Fruit fly (Drosophila melanogaster) whole organism, embryonic: ENCODE measurements around the gene Rilpl.

Experiments used
- Bdp1 ChIP-seq: fragments of 200-800 bp; sonication (Bioruptor generic); optimal IDR thresholded peaks from 3 replicates; lab custom pipeline; 2016; ENCODE audit warnings: missing biosample characterization, missing genetic modification characterization
- CG11398 ChIP-seq: fragments of 200-800 bp; sonication (Bioruptor generic); optimal IDR thresholded peaks from 2 replicates; lab custom pipeline; 2016; ENCODE audit warnings: missing biosample characterization, missing genetic modification characterization
- CG11696 ChIP-seq: fragments of 200-800 bp; sonication (Bioruptor generic); IDR thresholded peaks from 2 replicates; pipeline ENCODE4 v1.3.6; 2022; ENCODE audit warnings: missing biosample characterization, missing genetic modification characterization
- CG11723 ChIP-seq: fragments of 200-800 bp; sonication (Bioruptor generic); optimal IDR thresholded peaks from 2 replicates; lab custom pipeline; 2017; ENCODE audit warnings: missing biosample characterization, mild to moderate bottlenecking, missing genetic modification characterization
- CG12071 ChIP-seq: fragments of 200-800 bp; sonication (Bioruptor generic); optimal IDR thresholded peaks from 3 replicates; lab custom pipeline; 2018; ENCODE audit warnings: missing biosample characterization, mild to moderate bottlenecking, missing genetic modification characterization
- CG12104 ChIP-seq: fragments of 200-800 bp; sonication (Bioruptor generic); optimal IDR thresholded peaks from 3 replicates; lab custom pipeline; 2016; ENCODE audit warnings: missing biosample characterization, missing genetic modification characterization
- CG12299 ChIP-seq: fragments of 200-800 bp; sonication (Bioruptor generic); optimal IDR thresholded peaks from 2 replicates; lab custom pipeline; 2018; ENCODE audit warnings: missing biosample characterization, mild to moderate bottlenecking, missing genetic modification characterization
- CG1233 ChIP-seq: fragments of 200-800 bp; sonication (Bioruptor generic); optimal IDR thresholded peaks from 4 replicates; lab custom pipeline; 2018; ENCODE audit warnings: missing biosample characterization, mild to moderate bottlenecking, missing genetic modification characterization
- CG13123 ChIP-seq: fragments of 200-800 bp; sonication (Bioruptor generic); optimal IDR thresholded peaks from 2 replicates; lab custom pipeline; 2016; ENCODE audit warnings: missing biosample characterization, missing genetic modification characterization
- CG13296 ChIP-seq: fragments of 200-800 bp; sonication (Bioruptor generic); optimal IDR thresholded peaks from 3 replicates; lab custom pipeline; 2018; ENCODE audit warnings: missing biosample characterization, mild to moderate bottlenecking, missing genetic modification characterization
- CG15011 ChIP-seq: fragments of 200-800 bp; sonication (Bioruptor generic); optimal IDR thresholded peaks from 3 replicates; lab custom pipeline; 2018; ENCODE audit warnings: missing biosample characterization, mild to moderate bottlenecking, missing genetic modification characterization
- CG16813 ChIP-seq: fragments of 200-800 bp; sonication (Bioruptor generic); IDR thresholded peaks from 3 replicates; pipeline ENCODE4 v1.3.6; 2022; ENCODE audit warnings: missing biosample characterization, missing genetic modification characterization; ENCODE audit not compliant: partially characterized antibody
- CG17568 ChIP-seq: fragments of 200-800 bp; sonication (Bioruptor generic); optimal IDR thresholded peaks from 2 replicates; lab custom pipeline; 2018; ENCODE audit warnings: missing biosample characterization, mild to moderate bottlenecking, missing genetic modification characterization, moderate library complexity
- CG18011 ChIP-seq: fragments of 200-800 bp; sonication (Bioruptor generic); optimal IDR thresholded peaks from 2 replicates; lab custom pipeline; 2017; ENCODE audit warnings: missing biosample characterization, missing genetic modification characterization, mild to moderate bottlenecking, moderate library complexity, missing genotype
- CG2116 ChIP-seq: fragments of 200-800 bp; sonication (Bioruptor generic); optimal IDR thresholded peaks from 3 replicates; lab custom pipeline; 2018; ENCODE audit warnings: missing biosample characterization, mild to moderate bottlenecking, missing genetic modification characterization
- CG30020 ChIP-seq: fragments of 200-800 bp; optimal IDR thresholded peaks from 2 replicates; lab custom pipeline; 2019; ENCODE audit warnings: missing biosample characterization, mild to moderate bottlenecking, missing genetic modification characterization, moderate library complexity
- CG30431 ChIP-seq: fragments of 200-800 bp; sonication (Bioruptor generic); optimal IDR thresholded peaks from 2 replicates; lab custom pipeline; 2017; ENCODE audit warnings: missing biosample characterization, missing genetic modification characterization
- CG34224 ChIP-seq: fragments of 200-800 bp; sonication (Bioruptor generic); IDR thresholded peaks from 3 replicates; pipeline ENCODE4 v1.3.6; 2022; ENCODE audit warnings: missing biosample characterization, missing genetic modification characterization; ENCODE audit not compliant: partially characterized antibody
- CG4328 ChIP-seq: fragments of 200-800 bp; sonication (Bioruptor generic); optimal IDR thresholded peaks from 3 replicates; lab custom pipeline; 2017; ENCODE audit warnings: missing biosample characterization, missing genetic modification reagents, missing genetic modification characterization
- CG4730 ChIP-seq: fragments of 200-800 bp; sonication (Bioruptor generic); IDR thresholded peaks from 2 replicates; pipeline ENCODE4 v1.3.6; 2022; ENCODE audit warnings: missing biosample characterization, missing genetic modification characterization
- CG6654 ChIP-seq: fragments of 200-800 bp; sonication (Bioruptor generic); optimal IDR thresholded peaks from 2 replicates; lab custom pipeline; 2017; ENCODE audit warnings: missing biosample characterization, mild to moderate bottlenecking, missing genetic modification characterization
- CG7372 ChIP-seq: fragments of 200-800 bp; sonication (Bioruptor generic); IDR thresholded peaks from 2 replicates; pipeline ENCODE4 v1.3.6; 2022; ENCODE audit warnings: missing biosample characterization, missing genetic modification characterization
- Camta ChIP-seq: fragments of 200-800 bp; sonication (Bioruptor generic); optimal IDR thresholded peaks from 2 replicates; lab custom pipeline; 2016; ENCODE audit warnings: missing biosample characterization, missing genetic modification characterization
- Dbx ChIP-seq: fragments of 200-800 bp; sonication (Bioruptor generic); IDR thresholded peaks from 3 replicates; pipeline ENCODE4 v1.3.6; 2022; ENCODE audit warnings: missing biosample characterization, missing genetic modification characterization
- Dip2 ChIP-seq: fragments of 200-800 bp; sonication (Bioruptor generic); IDR thresholded peaks from 2 replicates; pipeline ENCODE4 v1.3.6; 2022; ENCODE audit warnings: missing biosample characterization, missing genetic modification characterization
- Elba2 ChIP-seq: fragments of 200-800 bp; sonication (Bioruptor generic); optimal IDR thresholded peaks from 3 replicates; lab custom pipeline; 2016; ENCODE audit warnings: missing biosample characterization, missing genetic modification characterization
- H2.0 ChIP-seq: fragments of 200-800 bp; sonication (Bioruptor generic); IDR thresholded peaks from 2 replicates; pipeline ENCODE4 v1.3.6; 2022; ENCODE audit warnings: missing biosample characterization, missing genetic modification characterization
- HHEX ChIP-seq: fragments of 200-800 bp; sonication (Bioruptor generic); optimal IDR thresholded peaks from 3 replicates; lab custom pipeline; 2017; ENCODE audit warnings: missing biosample characterization, mild to moderate bottlenecking, missing genetic modification characterization, missing genetic modification reagents
- Hr39 ChIP-seq: fragments of >200 bp; optimal IDR thresholded peaks from 2 replicates; lab custom pipeline; 2017
- Hr78 ChIP-seq, 2 experiments: fragments of 200-800 bp in 1 of 2; fragments of >200 bp in 1 of 2; sonication (Bioruptor generic) in 1 of 2; optimal IDR thresholded peaks; 2 replicates each; lab custom pipeline; 2017 to 2019; ENCODE audit warnings: missing biosample characterization in 2 of 2, missing genetic modification characterization in 2 of 2, mild to moderate bottlenecking in 1 of 2, moderate library complexity in 1 of 2
- Sry-β ChIP-seq: fragments of 200-800 bp; sonication (Bioruptor generic); optimal IDR thresholded peaks from 2 replicates; lab custom pipeline; 2018; ENCODE audit warnings: missing biosample characterization, mild to moderate bottlenecking, missing genetic modification characterization, moderate library complexity
- Sry-δ ChIP-seq: fragments of 200-800 bp; sonication (Bioruptor generic); optimal IDR thresholded peaks from 2 replicates; lab custom pipeline; 2016; ENCODE audit warnings: missing biosample characterization, missing genetic modification characterization
- Vsx1 ChIP-seq: fragments of 200-800 bp; sonication (Bioruptor generic); optimal IDR thresholded peaks from 2 replicates; lab custom pipeline; 2017; ENCODE audit warnings: missing biosample characterization, mild to moderate bottlenecking, missing genetic modification characterization, missing genetic modification reagents
- ab ChIP-seq: fragments of 200-800 bp; sonication (Bioruptor generic); optimal IDR thresholded peaks from 2 replicates; lab custom pipeline; 2016; ENCODE audit warnings: missing biosample characterization, missing genetic modification characterization
- ase ChIP-seq: fragments of 200-800 bp; sonication (Bioruptor generic); IDR thresholded peaks from 3 replicates; pipeline ENCODE4 v1.3.6; 2022; ENCODE audit warnings: missing biosample characterization, missing genetic modification characterization
- ash1 ChIP-seq: fragments of 200-800 bp; sonication (Bioruptor generic); optimal IDR thresholded peaks from 2 replicates; lab custom pipeline; 2018; ENCODE audit warnings: missing biosample characterization, mild to moderate bottlenecking, missing genetic modification characterization
- btn ChIP-seq: fragments of 200-800 bp; sonication (Bioruptor generic); optimal IDR thresholded peaks from 2 replicates; lab custom pipeline; 2016; ENCODE audit warnings: missing biosample characterization, missing genetic modification characterization
- dati ChIP-seq: fragments of 200-800 bp; sonication (Bioruptor generic); IDR thresholded peaks from 2 replicates; pipeline ENCODE4 v1.3.6; 2022; ENCODE audit warnings: missing biosample characterization, missing genetic modification characterization
- dimm ChIP-seq: fragments of 200-800 bp; sonication (Bioruptor generic); IDR thresholded peaks from 2 replicates; pipeline ENCODE4 v1.3.6; 2022; ENCODE audit warnings: missing biosample characterization, missing genetic modification characterization
- gce ChIP-seq: fragments of 200-800 bp; sonication (Bioruptor generic); IDR thresholded peaks from 3 replicates; pipeline ENCODE4 v1.3.6; 2022; ENCODE audit warnings: missing biosample characterization, missing genetic modification characterization
- gem ChIP-seq: fragments of 200-800 bp; sonication (Bioruptor generic); optimal IDR thresholded peaks from 2 replicates; lab custom pipeline; 2019; ENCODE audit warnings: missing biosample characterization, mild to moderate bottlenecking, missing genetic modification characterization, moderate library complexity
- gfzf ChIP-seq: fragments of 200-800 bp; sonication (Bioruptor generic); optimal IDR thresholded peaks from 2 replicates; lab custom pipeline; 2016; ENCODE audit warnings: missing biosample characterization, mild to moderate bottlenecking, missing genetic modification characterization, moderate library complexity
- hth ChIP-seq: fragments of >200 bp; optimal IDR thresholded peaks from 2 replicates; lab custom pipeline; 2017; ENCODE audit warnings: inconsistent platforms
- insv ChIP-seq, 2 experiments: fragments of 200-800 bp; sonication (Bioruptor generic); optimal IDR thresholded peaks; 3 replicates each; lab custom pipeline; 2016 to 2018; ENCODE audit warnings: missing biosample characterization in 2 of 2, missing genetic modification characterization in 2 of 2
- jigr1 ChIP-seq: fragments of 200-800 bp; sonication (Bioruptor generic); IDR thresholded peaks from 3 replicates; pipeline ENCODE4 v1.3.6; 2022; ENCODE audit warnings: missing biosample characterization, missing genetic modification characterization
- p53 ChIP-seq: fragments of 200-800 bp; sonication (Bioruptor generic); optimal IDR thresholded peaks from 2 replicates; lab custom pipeline; 2016; ENCODE audit warnings: missing biosample characterization, missing genetic modification characterization
- peb ChIP-seq: fragments of 200-800 bp; sonication (Bioruptor generic); IDR thresholded peaks from 2 replicates; pipeline ENCODE4 v1.3.6; 2022; ENCODE audit warnings: missing biosample characterization, missing genetic modification characterization
- sens ChIP-seq: fragments of 200-800 bp; sonication (Bioruptor generic); peaks from one replicate; lab custom pipeline; 2016; ENCODE audit warnings: missing biosample characterization, missing genetic modification characterization
- sna ChIP-seq: fragments of 200-800 bp; sonication (Bioruptor generic); IDR thresholded peaks from 2 replicates; pipeline ENCODE4 v1.3.6; 2022; ENCODE audit warnings: missing biosample characterization, missing genetic modification characterization; ENCODE audit not compliant: partially characterized antibody
- unc-4 ChIP-seq: fragments of 200-800 bp; sonication (Bioruptor generic); IDR thresholded peaks from 2 replicates; pipeline ENCODE4 v1.3.6; 2022; ENCODE audit warnings: missing biosample characterization, missing genetic modification characterization; ENCODE audit not compliant: partially characterized antibody
- zen ChIP-seq: fragments of 200-800 bp; sonication (Bioruptor generic); optimal IDR thresholded peaks from 3 replicates; lab custom pipeline; 2018; ENCODE audit warnings: missing biosample characterization, mild to moderate bottlenecking, missing genetic modification characterization, moderate library complexity

Rilpl gene

DNA sequence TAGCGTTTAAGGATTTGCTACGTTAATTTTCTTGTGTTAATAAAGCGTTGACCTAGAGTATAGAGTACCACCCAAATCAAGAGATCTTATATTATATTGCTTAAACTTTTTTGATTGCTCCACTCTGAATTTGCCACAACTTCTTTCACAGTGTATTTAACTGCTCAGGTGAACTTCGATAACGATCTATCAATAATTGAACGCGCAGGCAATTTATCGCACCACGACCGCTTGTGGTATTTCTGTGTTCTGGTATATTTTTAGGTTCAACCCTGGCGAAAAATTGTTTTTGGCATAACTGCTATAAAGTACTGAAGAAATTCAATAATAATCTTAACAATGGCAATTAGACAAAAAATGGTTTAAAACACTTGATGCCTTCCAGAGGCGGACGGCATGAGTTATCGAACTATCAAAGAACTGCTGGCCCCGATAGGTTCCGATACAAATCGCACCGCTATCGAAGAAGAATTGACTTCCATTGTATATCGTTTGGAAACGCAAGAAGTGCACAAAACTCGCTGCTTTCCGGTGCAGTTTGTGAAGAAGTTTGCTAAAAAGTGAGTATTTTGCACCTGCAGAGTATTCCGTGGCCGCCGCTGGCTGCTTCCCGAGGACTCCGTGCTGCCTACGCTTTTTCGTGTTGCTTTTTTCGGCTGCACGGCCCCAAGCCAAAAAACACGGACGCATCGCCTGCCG is 22.6 kb upstream of the Rilpl start, which contains the start of gene ssx (continued):
- TF ChIP-seq CG1233 (GFP tag; lab: Kevin White, UChicago) (no peak), Hr39 (lab: Kevin White, UChicago) (no peak), CG13296 (GFP tag; lab: Kevin White, UChicago) (no peak), H2.0 (GFP tag; lab: Robert Waterston, UW) (0 out of 2 replicates have a peak, but pooled peaks have one; percentile 4), ash1 (GFP tag; lab: Kevin White, UChicago) (no peak), HHEX (GFP tag; lab: Kevin White, UChicago) (no peak), Sry-β (GFP tag; lab: Kevin White, UChicago) (no peak), CG11398 (GFP tag; lab: Kevin White, UChicago) (no peak), CG30431 (GFP tag; lab: Kevin White, UChicago) (no peak), Hr78 (GFP tag; optimal IDR thresholded peaks at IDR 0.05; lab: Kevin White, UChicago) (no peak), hth (lab: Kevin White, UChicago) (no peak), dati (GFP tag; lab: Robert Waterston, UW) (no peak), CG15011 (no peak), ab (no peak), CG18011 (no peak), CG17568 (GFP tag; lab: Kevin White, UChicago) (no peak), CG7372 (GFP tag; lab: Robert Waterston, UW) (no peak), Bdp1 (GFP tag; lab: Kevin White, UChicago) (peak; percentile 16), CG2116 (GFP tag; lab: Kevin White, UChicago) (peak; percentile 88), peb (GFP tag; lab: Robert Waterston, UW) (no peak), CG11696 (GFP tag; lab: Robert Waterston, UW) (no peak), Elba2 (GFP tag; lab: Kevin White, UChicago) (no peak), btn (GFP tag; lab: Kevin White, UChicago) (no peak), Sry-δ (GFP tag; lab: Kevin White, UChicago) (peak; percentile 83), sna (peak; percentile 92), gem (tag; lab: Kevin White, UChicago) (no peak), CG13123 (GFP tag; lab: Kevin White, UChicago) (no peak), unc-4 (GFP tag; lab: Robert Waterston, UW) (peak; percentile 75), CG4328 (GFP tag; lab: Kevin White, UChicago) (no peak), p53 (GFP tag; lab: Kevin White, UChicago) (peak; percentile 10), CG12104 (GFP tag; lab: Kevin White, UChicago) (no peak), CG11723 (GFP tag; lab: Kevin White, UChicago) (peak; percentile 1), CG12071 (no peak), CG34224 (GFP tag; lab: Robert Waterston, UW) (peak; percentile 86), CG12299 (no peak), gce (GFP tag; lab: Robert Waterston, UW) (no peak), CG16813 (GFP tag; lab: Robert Waterston, UW) (peak; percentile 85), Dbx (GFP tag; lab: Robert Waterston, UW) (no peak), insv (GFP tag; optimal IDR thresholded peaks at IDR 0.05; lab: Kevin White, UChicago) (no peak), zen (tag; lab: Kevin White, UChicago) (no peak), Vsx1 (GFP tag; lab: Kevin White, UChicago) (no peak), dimm (GFP tag; lab: Robert Waterston, UW) (no peak), jigr1 (no peak), ase (GFP tag; lab: Robert Waterston, UW) (no peak; the same call in 2 of the 3 replicates), Camta (peak; percentile 39), CG6654 (no peak), CG4730 (GFP tag; lab: Robert Waterston, UW) (no peak), gfzf (GFP tag; lab: Kevin White, UChicago) (peak; percentile 50), sens (GFP tag; lab: Kevin White, UChicago) (peak; percentile 70), Dip2 (GFP tag; lab: Robert Waterston, UW) (no peak), CG30020 (tag; lab: Kevin White, UChicago) (peak; percentile 29)
